Fruit fly (Drosophila melanogaster) whole organism, pupa: ENCODE measurements around the gene Nsf2.
A peak's percentile ranks its signal among the peaks of the same experiment; 100 is the strongest.

Source experiments
- CG10348 ChIP-seq: fragments of 200-800 bp; sonication (Bioruptor generic); IDR thresholded peaks from 2 replicates; pipeline ENCODE4 v1.3.6; 2022; ENCODE audit warnings: missing biosample characterization, missing genetic modification characterization
- CG12605 ChIP-seq: fragments of 200-800 bp; sonication (Bioruptor generic); IDR thresholded peaks from 2 replicates; pipeline ENCODE4 v1.3.6; 2022; ENCODE audit warnings: missing biosample characterization, missing genetic modification characterization
- CG13204 ChIP-seq: fragments of 200-800 bp; sonication (Bioruptor generic); optimal IDR thresholded peaks from 2 replicates; lab custom pipeline; 2018; ENCODE audit warnings: missing biosample characterization, mild to moderate bottlenecking, missing genetic modification characterization, moderate library complexity
- CG14655 ChIP-seq: fragments of 200-800 bp; sonication (Bioruptor generic); optimal IDR thresholded peaks from 3 replicates; lab custom pipeline; 2017; ENCODE audit warnings: mild to moderate bottlenecking, missing biosample characterization, missing genetic modification reagents, missing genetic modification characterization
- CG15710 ChIP-seq: fragments of 200-800 bp; sonication (Bioruptor generic); optimal IDR thresholded peaks from 2 replicates; lab custom pipeline; 2018; ENCODE audit warnings: missing biosample characterization, mild to moderate bottlenecking, missing genetic modification characterization, moderate library complexity
- CG17806 ChIP-seq: fragments of 200-800 bp; sonication (Bioruptor generic); optimal IDR thresholded peaks from 2 replicates; lab custom pipeline; 2018; ENCODE audit warnings: missing biosample characterization, mild to moderate bottlenecking, missing genetic modification characterization, moderate library complexity
- CG32121 ChIP-seq: fragments of 200-800 bp; sonication (Bioruptor generic); IDR thresholded peaks from 2 replicates; pipeline ENCODE4 v1.3.6; 2022; ENCODE audit warnings: missing biosample characterization, missing genetic modification characterization
- CG34367 ChIP-seq: fragments of 200-800 bp; sonication (Bioruptor generic); optimal IDR thresholded peaks from 2 replicates; lab custom pipeline; 2018; ENCODE audit warnings: missing biosample characterization, mild to moderate bottlenecking, missing genetic modification characterization
- CG4496 ChIP-seq: fragments of 200-800 bp; sonication (Bioruptor generic); IDR thresholded peaks from 3 replicates; pipeline ENCODE4 v1.3.6; 2022; ENCODE audit warnings: missing biosample characterization, missing genetic modification characterization
- CG8159 ChIP-seq: fragments of 200-800 bp; sonication (Bioruptor generic); optimal IDR thresholded peaks from 3 replicates; lab custom pipeline; 2018; ENCODE audit warnings: missing biosample characterization, mild to moderate bottlenecking, missing genetic modification characterization, moderate library complexity
- CG8301 ChIP-seq: fragments of 200-800 bp; sonication (Bioruptor generic); optimal IDR thresholded peaks from 2 replicates; lab custom pipeline; 2018; ENCODE audit warnings: missing biosample characterization, mild to moderate bottlenecking, missing genetic modification characterization
- CG9948 ChIP-seq: fragments of 200-800 bp; sonication (Bioruptor generic); optimal IDR thresholded peaks from 2 replicates; lab custom pipeline; 2018; ENCODE audit warnings: missing biosample characterization, mild to moderate bottlenecking, missing genetic modification characterization, moderate library complexity
- D1 ChIP-seq: fragments of 200-800 bp; sonication (Bioruptor generic); optimal IDR thresholded peaks from 2 replicates; lab custom pipeline; 2018; ENCODE audit warnings: missing biosample characterization, mild to moderate bottlenecking, missing genetic modification characterization, moderate library complexity
- EcR ChIP-seq: fragments of 200-800 bp; sonication (Bioruptor generic); optimal IDR thresholded peaks from 3 replicates; lab custom pipeline; 2019; ENCODE audit warnings: missing biosample characterization, missing genetic modification characterization, mild to moderate bottlenecking, moderate library complexity, missing genetic modification reagents
- Ets98B ChIP-seq: fragments of 200-800 bp; sonication (Bioruptor generic); IDR thresholded peaks from 2 replicates; pipeline ENCODE4 v1.3.6; 2022; ENCODE audit warnings: missing biosample characterization, missing genetic modification characterization
- Pif1A ChIP-seq: fragments of 200-800 bp; sonication (Bioruptor generic); optimal IDR thresholded peaks from 3 replicates; lab custom pipeline; 2016; ENCODE audit warnings: missing biosample characterization, missing genetic modification characterization
- Pif1B ChIP-seq: fragments of 200-800 bp; sonication (Bioruptor generic); optimal IDR thresholded peaks from 3 replicates; lab custom pipeline; 2016; ENCODE audit warnings: missing biosample characterization, missing genetic modification characterization
- Snoo ChIP-seq: fragments of 200-800 bp; sonication (Bioruptor generic); optimal IDR thresholded peaks from 3 replicates; lab custom pipeline; 2017; ENCODE audit warnings: missing biosample characterization, mild to moderate bottlenecking, missing genetic modification characterization, inconsistent platforms
- fd96Ca ChIP-seq: fragments of 200-800 bp; sonication (Bioruptor generic); IDR thresholded peaks from 3 replicates; pipeline ENCODE4 v1.3.6; 2022; ENCODE audit warnings: missing biosample characterization, missing genetic modification characterization
- gl ChIP-seq: fragments of 200-800 bp; sonication (Bioruptor generic); optimal IDR thresholded peaks from 2 replicates; lab custom pipeline; 2018; ENCODE audit warnings: missing biosample characterization, mild to moderate bottlenecking, missing genetic modification characterization
- rn ChIP-seq: fragments of 200-800 bp; sonication (Bioruptor generic); IDR thresholded peaks from 2 replicates; pipeline ENCODE4 v1.3.6; 2022; ENCODE audit warnings: missing biosample characterization, missing genetic modification characterization

Gene Nsf2

dm6 chr3R:13816375-13816711, 21.4 kb downstream of the Nsf2 start:
- TF ChIP-seq CG34367 = no peak
- no peak for TF ChIP-seq CG17806
- no peak for TF ChIP-seq CG14655
- TF ChIP-seq fd96Ca (GFP tag; lab: Robert Waterston, UW) = no peak
- TF ChIP-seq CG9948 (tag; lab: Kevin White, UChicago) = no peak
- TF ChIP-seq CG12605 (GFP tag; lab: Robert Waterston, UW) = peak; percentile 43; the same call in 1 of the 2 replicates
- peak; percentile 45; the same call in 1 of the 2 replicates for TF ChIP-seq Ets98B
- peak; percentile 11 for TF ChIP-seq CG15710 (tag; lab: Kevin White, UChicago)
- no peak for TF ChIP-seq rn (GFP tag; lab: Robert Waterston, UW)
- no peak for TF ChIP-seq D1 (tag; lab: Kevin White, UChicago)
- peak; percentile 43 for TF ChIP-seq gl (tag; lab: Kevin White, UChicago)
- no peak for TF ChIP-seq CG10348 (GFP tag; lab: Robert Waterston, UW)
- TF ChIP-seq CG13204 = peak; percentile 31
- peak; percentile 11 for TF ChIP-seq EcR
- TF ChIP-seq CG4496 (GFP tag; lab: Robert Waterston, UW) = no peak
- TF ChIP-seq Pif1B = peak; percentile 27
- no peak for TF ChIP-seq CG8301 (tag; lab: Kevin White, UChicago)
- no peak; the same call in 1 of the 2 replicates for TF ChIP-seq CG32121 (GFP tag; lab: Robert Waterston, UW)
- TF ChIP-seq Pif1A (GFP tag; lab: Kevin White, UChicago) = peak; percentile 29
- TF ChIP-seq CG8159 (tag; lab: Kevin White, UChicago) = peak; percentile 34
- peak; percentile 65 for TF ChIP-seq Snoo

dm6 chr3R:13815566-13816374, 22.0 kb downstream of the Nsf2 start:
- TF ChIP-seq CG4496 (GFP tag; lab: Robert Waterston, UW) = 0 out of 3 replicates have a peak, but pooled peaks have one; percentile 18
- peak; percentile 45; the same call in 1 of the 2 replicates for TF ChIP-seq CG32121 (GFP tag; lab: Robert Waterston, UW)
- TF ChIP-seq fd96Ca (GFP tag; lab: Robert Waterston, UW) = 0 out of 3 replicates have a peak, but pooled peaks have one; percentile 19
- TF ChIP-seq CG15710 (tag; lab: Kevin White, UChicago) = no peak
- TF ChIP-seq, all 21 proteins: peak for 3

- TF ChIP-seq CG8301 (tag; lab: Kevin White, UChicago) = no peak
- TF ChIP-seq fd96Ca (GFP tag; lab: Robert Waterston, UW) = peak; percentile 43; the same call in 1 of the 3 replicates
- TF ChIP-seq CG14655 = no peak
- peak; percentile 48 for TF ChIP-seq CG12605 (GFP tag; lab: Robert Waterston, UW)
- TF ChIP-seq EcR = peak; percentile 63
- peak; percentile 64; the same call in 1 of the 2 replicates for TF ChIP-seq Ets98B
- TF ChIP-seq CG17806 = no peak
- peak; percentile 71 for TF ChIP-seq CG32121 (GFP tag; lab: Robert Waterston, UW)
- no peak for TF ChIP-seq CG10348 (GFP tag; lab: Robert Waterston, UW)
- TF ChIP-seq, all 21 proteins: peak for 5
Observed at dm6 chr3R:13815022-13815440, 22.8 kb downstream of the Nsf2 start.

dm6 chr3R:13812736-13813250, 25.0 kb downstream of the Nsf2 start, which contains the start of the genes tal-1A, tal-2A, tal-3A and tal-AA:
Gene tal-1A (plus strand): TSS chr3R:13813109.
Gene tal-2A (plus strand): TSS chr3R:13813109.
Gene tal-3A (plus strand): TSS chr3R:13813109.
Gene tal-AA (plus strand): TSS chr3R:13813109.
- TF ChIP-seq CG8301 (tag; lab: Kevin White, UChicago) = no peak
- TF ChIP-seq CG32121 (GFP tag; lab: Robert Waterston, UW) = peak; percentile 66
- peak; percentile 29 for TF ChIP-seq Snoo
- TF ChIP-seq Pif1B = peak; percentile 75
- peak; percentile 14 for TF ChIP-seq gl (tag; lab: Kevin White, UChicago)
- TF ChIP-seq rn (GFP tag; lab: Robert Waterston, UW) = no peak
- no peak for TF ChIP-seq CG14655
- peak; percentile 73 for TF ChIP-seq EcR
- TF ChIP-seq fd96Ca (GFP tag; lab: Robert Waterston, UW) = peak; percentile 73
- no peak for TF ChIP-seq CG9948 (tag; lab: Kevin White, UChicago)
- TF ChIP-seq Ets98B = peak; percentile 68; the same call in 1 of the 2 replicates
- no peak for TF ChIP-seq CG4496 (GFP tag; lab: Robert Waterston, UW)
- TF ChIP-seq Pif1A (GFP tag; lab: Kevin White, UChicago) = peak; percentile 47
- TF ChIP-seq CG12605 (GFP tag; lab: Robert Waterston, UW) = peak; percentile 69
- TF ChIP-seq CG15710 (tag; lab: Kevin White, UChicago) = no peak

dm6 chr3R:13811737-13812136, 26.1 kb downstream of the Nsf2 start:
- TF ChIP-seq gl (tag; lab: Kevin White, UChicago) = no peak
- TF ChIP-seq CG8159 (tag; lab: Kevin White, UChicago) = no peak
- TF ChIP-seq EcR = no peak

DNA sequence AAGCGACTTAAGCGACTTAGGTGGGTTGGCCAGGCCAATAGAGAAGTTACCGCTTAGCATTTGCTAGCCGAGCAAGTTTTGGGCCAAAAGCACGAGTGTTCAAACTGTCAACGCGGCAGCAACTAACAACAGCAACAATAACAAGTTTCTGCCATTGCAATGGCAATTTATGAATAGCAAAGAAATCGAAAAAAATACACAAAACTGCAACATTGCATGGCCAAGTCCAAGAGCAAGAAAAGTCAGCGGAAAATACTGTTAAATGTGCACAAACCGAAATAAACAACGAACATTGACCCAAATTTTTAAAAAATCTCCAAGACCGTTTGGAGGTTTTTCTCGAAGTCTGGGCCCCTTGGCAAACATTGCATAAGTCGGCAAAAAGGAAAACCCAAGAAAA, 27.5 kb downstream of the Nsf2 start:
- no peak for TF ChIP-seq CG14655
- TF ChIP-seq rn (GFP tag; lab: Robert Waterston, UW) = no peak
- no peak for TF ChIP-seq CG8159 (tag; lab: Kevin White, UChicago)
- TF ChIP-seq CG15710 (tag; lab: Kevin White, UChicago) = no peak
- TF ChIP-seq CG32121 (GFP tag; lab: Robert Waterston, UW) = no peak
- no peak for TF ChIP-seq Pif1A (GFP tag; lab: Kevin White, UChicago)
- TF ChIP-seq CG10348 (GFP tag; lab: Robert Waterston, UW) = no peak
- no peak for TF ChIP-seq Pif1B
- TF ChIP-seq CG8301 (tag; lab: Kevin White, UChicago) = no peak
- no peak for TF ChIP-seq CG4496 (GFP tag; lab: Robert Waterston, UW)
- TF ChIP-seq CG17806 = no peak
- no peak for TF ChIP-seq CG9948 (tag; lab: Kevin White, UChicago)
- TF ChIP-seq EcR = no peak
